Worm (Caenorhabditis elegans): Measurements from ENCODE around the gene twk-45.

Gene twk-45

ce11 chrIII:2811410-2811809, 9.7 kb upstream of the twk-45 start:
- no peak for TF ChIP-seq dao-5 (tag; optimal IDR thresholded peaks at IDR 0.05)
- no peak for TF ChIP-seq him-1 (tag; optimal IDR thresholded peaks at IDR 0.05)
- TF ChIP-seq W03F9.2 (tag; optimal IDR thresholded peaks at IDR 0.05), result no peak

- TF ChIP-seq him-1 (tag; optimal IDR thresholded peaks at IDR 0.05) (no peak), W03F9.2 (tag; optimal IDR thresholded peaks at IDR 0.05) (no peak), dao-5 (tag; optimal IDR thresholded peaks at IDR 0.05) (no peak)
Observed at ce11 chrIII:2805084-2805483, 3.4 kb upstream of the twk-45 start, which contains the start of gene Y71H2AM.3. Gene Y71H2AM.3, plus strand, starts transcription at chrIII:2805430.

ce11 chrIII:2804461-2804860, 2.8 kb upstream of the twk-45 start:
- TF ChIP-seq dao-5 (tag; optimal IDR thresholded peaks at IDR 0.05) (no peak), him-1 (tag; optimal IDR thresholded peaks at IDR 0.05) (no peak), W03F9.2 (tag; optimal IDR thresholded peaks at IDR 0.05) (peak; percentile 47)

- TF ChIP-seq him-1 (tag; optimal IDR thresholded peaks at IDR 0.05), result no peak
- TF ChIP-seq W03F9.2 (tag; optimal IDR thresholded peaks at IDR 0.05), result no peak
- TF ChIP-seq dao-5 (tag; optimal IDR thresholded peaks at IDR 0.05), result no peak
Observed at ce11 chrIII:2800743-2801142, 957 bp downstream of the twk-45 start.

ce11 chrIII:2795442-2796023, 6.2 kb downstream of the twk-45 start:
- no peak for TF ChIP-seq dao-5 (tag; optimal IDR thresholded peaks at IDR 0.05)

- TF ChIP-seq him-1 (tag; optimal IDR thresholded peaks at IDR 0.05) (no peak), W03F9.2 (tag; optimal IDR thresholded peaks at IDR 0.05) (no peak), dao-5 (tag; optimal IDR thresholded peaks at IDR 0.05) (no peak)
Observed at ce11 chrIII:2794057-2794456, 7.6 kb downstream of the twk-45 start.

- TF ChIP-seq him-1 (tag; optimal IDR thresholded peaks at IDR 0.05) (no peak), W03F9.2 (tag; optimal IDR thresholded peaks at IDR 0.05) (no peak), dao-5 (tag; optimal IDR thresholded peaks at IDR 0.05) (no peak)
Observed at ce11 chrIII:2787979-2788491, 13.7 kb downstream of the twk-45 start, which contains the start of gene tbcc-1. Gene tbcc-1, plus strand, starts transcription at chrIII:2788441.

ce11 chrIII:2786740-2787139, 15.0 kb downstream of the twk-45 start, which contains the start of gene nduc-2:
Gene nduc-2, plus strand, starts transcription at chrIII:2786852.
- no peak for TF ChIP-seq dao-5 (tag; optimal IDR thresholded peaks at IDR 0.05)
- TF ChIP-seq W03F9.2 (tag; optimal IDR thresholded peaks at IDR 0.05), result no peak
- TF ChIP-seq him-1 (tag; optimal IDR thresholded peaks at IDR 0.05), result no peak

ce11 chrIII:2785840-2786239, 15.9 kb downstream of the twk-45 start, which contains the start of gene Y71H2AM.20:
Gene Y71H2AM.20, minus strand, starts transcription at chrIII:2785948.
- TF ChIP-seq W03F9.2 (tag; optimal IDR thresholded peaks at IDR 0.05), result peak; percentile 99
- no peak for TF ChIP-seq dao-5 (tag; optimal IDR thresholded peaks at IDR 0.05)
- TF ChIP-seq him-1 (tag; optimal IDR thresholded peaks at IDR 0.05), result peak; percentile 37

- TF ChIP-seq him-1 (tag; optimal IDR thresholded peaks at IDR 0.05) (no peak), dao-5 (tag; optimal IDR thresholded peaks at IDR 0.05) (no peak), W03F9.2 (tag; optimal IDR thresholded peaks at IDR 0.05) (no peak)
Observed at ce11 chrIII:2781833-2782232, 19.9 kb downstream of the twk-45 start.

ce11 chrIII:2780793-2781192, 20.9 kb downstream of the twk-45 start, which contains the start of gene Y71H2AM.6:
Gene Y71H2AM.6, plus strand, starts transcription at chrIII:2781056.
- TF ChIP-seq dao-5 (tag; optimal IDR thresholded peaks at IDR 0.05) (no peak), him-1 (tag; optimal IDR thresholded peaks at IDR 0.05) (no peak), W03F9.2 (tag; optimal IDR thresholded peaks at IDR 0.05) (peak; percentile 61)

- TF ChIP-seq dao-5 (tag; optimal IDR thresholded peaks at IDR 0.05) (no peak), him-1 (tag; optimal IDR thresholded peaks at IDR 0.05) (no peak), W03F9.2 (tag; optimal IDR thresholded peaks at IDR 0.05) (no peak)
Observed at ce11 chrIII:2780283-2780682, 21.4 kb downstream of the twk-45 start.

- TF ChIP-seq dao-5 (tag; optimal IDR thresholded peaks at IDR 0.05), result no peak
- no peak for TF ChIP-seq W03F9.2 (tag; optimal IDR thresholded peaks at IDR 0.05)
- no peak for TF ChIP-seq him-1 (tag; optimal IDR thresholded peaks at IDR 0.05)
Observed at ce11 chrIII:2778655-2779054, 23.0 kb downstream of the twk-45 start, which contains the start of gene laf-1. Gene laf-1, minus strand, starts transcription at chrIII:2779053.

ce11 chrIII:2770752-2771151, 30.9 kb downstream of the twk-45 start:
- TF ChIP-seq W03F9.2 (tag; optimal IDR thresholded peaks at IDR 0.05), result no peak
- no peak for TF ChIP-seq him-1 (tag; optimal IDR thresholded peaks at IDR 0.05)
- TF ChIP-seq dao-5 (tag; optimal IDR thresholded peaks at IDR 0.05), result no peak

- no peak for TF ChIP-seq dao-5 (tag; optimal IDR thresholded peaks at IDR 0.05)
- TF ChIP-seq W03F9.2 (tag; optimal IDR thresholded peaks at IDR 0.05), result no peak
- no peak for TF ChIP-seq him-1 (tag; optimal IDR thresholded peaks at IDR 0.05)
Observed at ce11 chrIII:2769078-2769477, 32.6 kb downstream of the twk-45 start.

All from whole organism, L4/young adult.